Worm (Caenorhabditis elegans) whole organism, L1 larva: Measurements from ENCODE around the gene F40G9.17.

Experiments used
- aha-1 ChIP-seq: fragments of 150-350 bp; optimal IDR thresholded peaks from 2 replicates; lab custom pipeline; 2014; ENCODE audit warnings: missing biosample characterization, missing genetic modification characterization
- ama-1 ChIP-seq: fragments of 150-350 bp; optimal IDR thresholded peaks from 2 replicates; lab custom pipeline; 2014
- ceh-82 ChIP-seq, 3 experiments: fragments of 150-350 bp in 1 of 3; sonication (generic microtip) in 2 of 3; optimal IDR thresholded peaks; 2 replicates each; lab custom pipeline; 2014 to 2017; ENCODE audit warnings: missing biosample characterization in 3 of 3, missing genetic modification characterization in 3 of 3
- ceh-90 ChIP-seq: sonication (generic microtip); optimal IDR thresholded peaks from 2 replicates; lab custom pipeline; 2016; ENCODE audit warnings: missing genetic modification characterization, missing compliant biosample characterization
- elt-2 ChIP-seq: sonication (generic microtip); optimal IDR thresholded peaks from 2 replicates; lab custom pipeline; 2016; ENCODE audit warnings: missing genetic modification characterization, mild to moderate bottlenecking, inconsistent platforms, missing compliant biosample characterization, missing genetic modification reagents
- elt-3 ChIP-seq, 6 experiments: fragments of 150-350 bp in 1 of 6; sonication (generic microtip); optimal IDR thresholded peaks; 2 replicates each; lab custom pipeline; 2017 to 2018; ENCODE audit warnings: missing biosample characterization in 6 of 6, missing genetic modification characterization in 6 of 6, inconsistent platforms in 1 of 6
- fos-1 ChIP-seq: fragments of 150-350 bp; optimal IDR thresholded peaks from 2 replicates; lab custom pipeline; 2014; ENCODE audit warnings: missing biosample characterization, missing genetic modification characterization
- jun-1 ChIP-seq: fragments of 150-350 bp; optimal IDR thresholded peaks from 2 replicates; lab custom pipeline; 2014; ENCODE audit warnings: missing biosample characterization, missing genetic modification reagents, missing genetic modification characterization
- mep-1 ChIP-seq: fragments of 150-350 bp; optimal IDR thresholded peaks from 2 replicates; lab custom pipeline; 2014; ENCODE audit warnings: missing biosample characterization, missing genetic modification characterization
- nhr-84 ChIP-seq: sonication (generic microtip); optimal IDR thresholded peaks from 2 replicates; lab custom pipeline; 2017; ENCODE audit warnings: missing biosample characterization, missing genetic modification characterization
- snpc-4 ChIP-seq: fragments of 150-350 bp; optimal IDR thresholded peaks from 2 replicates; lab custom pipeline; 2014; ENCODE audit warnings: missing biosample characterization, missing genetic modification characterization
- tlp-1 ChIP-seq: fragments of 150-350 bp; optimal IDR thresholded peaks from 2 replicates; lab custom pipeline; 2014; ENCODE audit warnings: missing biosample characterization, missing genetic modification characterization
- unc-62 ChIP-seq: fragments of 150-350 bp; optimal IDR thresholded peaks from 2 replicates; lab custom pipeline; 2014; ENCODE audit warnings: missing biosample characterization, missing genetic modification reagents, missing genetic modification characterization
- zag-1 ChIP-seq: fragments of 150-350 bp; optimal IDR thresholded peaks from 2 replicates; lab custom pipeline; 2014; ENCODE audit warnings: missing biosample characterization, missing genetic modification characterization

ce11 chrIII:149132-149531 lies 45.1 kb upstream of the F40G9.17 start:
- TF ChIP-seq elt-3 (tag; optimal IDR thresholded peaks at IDR 0.05; lab: Kevin White, UChicago) (no peak), snpc-4 (tag; lab: Kevin White, UChicago) (no peak), aha-1 (tag; lab: Kevin White, UChicago) (no peak), ceh-82 (tag; optimal IDR thresholded peaks at IDR 0.05; lab: Kevin White, UChicago) (no peak), unc-62 (GFP tag; lab: Kevin White, UChicago) (no peak), nhr-84 (no peak), fos-1 (tag; lab: Kevin White, UChicago) (no peak), elt-2 (no peak), jun-1 (tag; lab: Kevin White, UChicago) (no peak), ceh-90 (no peak), ama-1 (no peak), zag-1 (no peak), tlp-1 (tag; lab: Kevin White, UChicago) (no peak), mep-1 (tag; lab: Kevin White, UChicago) (no peak)
